Fruit fly (Drosophila melanogaster): ENCODE measurements around the gene CG14043.

CG14043 gene

dm6 chr2L:4998571-4999191 lies 27.2 kb downstream of the CG14043 start:
- TF ChIP-seq CG17801 (GFP tag; optimal IDR thresholded peaks at IDR 0.05; ENCODE audit: partially characterized antibody): no peak

dm6 chr2L:4999389-5000032 lies 28.0 kb downstream of the CG14043 start:
- TF ChIP-seq CG17801 (GFP tag; optimal IDR thresholded peaks at IDR 0.05; ENCODE audit: partially characterized antibody): peak; percentile 77

dm6 chr2L:5000287-5000871 lies 28.9 kb downstream of the CG14043 start:
- TF ChIP-seq CG17801 (GFP tag; optimal IDR thresholded peaks at IDR 0.05; ENCODE audit: partially characterized antibody): peak; percentile 77

- TF ChIP-seq CG17801 (GFP tag; optimal IDR thresholded peaks at IDR 0.05; ENCODE audit: partially characterized antibody): no peak
These were observed 29.5 kb downstream of the CG14043 start for dm6 chr2L:5000919-5001581.

- TF ChIP-seq CG17801 (GFP tag; optimal IDR thresholded peaks at IDR 0.05; ENCODE audit: partially characterized antibody): no peak
These were observed 30.1 kb downstream of the CG14043 start for dm6 chr2L:5001582-5001929.

dm6 chr2L:5002031-5002430 lies 30.5 kb downstream of the CG14043 start:
- TF ChIP-seq CG17801 (GFP tag; optimal IDR thresholded peaks at IDR 0.05; ENCODE audit: partially characterized antibody): no peak

dm6 chr2L:5002711-5003402 lies 31.4 kb downstream of the CG14043 start:
- TF ChIP-seq CG17801 (GFP tag; optimal IDR thresholded peaks at IDR 0.05; ENCODE audit: partially characterized antibody): peak; percentile 46

dm6 chr2L:5003670-5004453 lies 32.4 kb downstream of the CG14043 start:
- no peak for TF ChIP-seq CG17801 (GFP tag; optimal IDR thresholded peaks at IDR 0.05; ENCODE audit: partially characterized antibody)

dm6 chr2L:5004677-5005463 lies 33.4 kb downstream of the CG14043 start:
- peak; percentile 87 for TF ChIP-seq CG17801 (GFP tag; optimal IDR thresholded peaks at IDR 0.05; ENCODE audit: partially characterized antibody)

- TF ChIP-seq CG17801 (GFP tag; optimal IDR thresholded peaks at IDR 0.05; ENCODE audit: partially characterized antibody): no peak
These were observed 33.9 kb downstream of the CG14043 start for dm6 chr2L:5005464-5005764.

dm6 chr2L:5006323-5006722 lies 34.8 kb downstream of the CG14043 start:
- TF ChIP-seq CG17801 (GFP tag; optimal IDR thresholded peaks at IDR 0.05; ENCODE audit: partially characterized antibody): no peak

- peak; percentile 52 for TF ChIP-seq CG17801 (GFP tag; optimal IDR thresholded peaks at IDR 0.05; ENCODE audit: partially characterized antibody)
These were observed 35.8 kb downstream of the CG14043 start for dm6 chr2L:5007256-5007655.

dm6 chr2L:5009306-5010030 lies 38.0 kb downstream of the CG14043 start, which contains the start of gene Rtnl1:
TSS of gene Rtnl1 (minus strand) at chr2L:5009720.
- TF ChIP-seq CG17801 (GFP tag; optimal IDR thresholded peaks at IDR 0.05; ENCODE audit: partially characterized antibody): peak; percentile 42

All from ovary, adult (tissue).